Fruit fly (Drosophila melanogaster) whole organism, embryonic: ENCODE data around the gene Atx-1.

Experiments
- Adf1 ChIP-seq: fragments of 200-800 bp; sonication (Bioruptor generic); IDR thresholded peaks from 2 replicates; pipeline ENCODE4 v1.3.6; 2022; ENCODE audit warnings: missing biosample characterization, missing genetic modification characterization
- BEAF-32 ChIP-seq: fragments of 200-800 bp; sonication (Bioruptor generic); optimal IDR thresholded peaks from 3 replicates; lab custom pipeline; 2017; ENCODE audit warnings: missing biosample characterization, missing genetic modification characterization, mild to moderate bottlenecking, moderate library complexity, missing genetic modification reagents
- Blimp-1 ChIP-seq: fragments of 200-800 bp; sonication (Bioruptor generic); optimal IDR thresholded peaks from 3 replicates; lab custom pipeline; 2018; ENCODE audit warnings: missing biosample characterization, missing genetic modification characterization, mild to moderate bottlenecking, moderate library complexity, missing genetic modification reagents
- CG10431 ChIP-seq: fragments of 200-800 bp; sonication (Bioruptor generic); optimal IDR thresholded peaks from 3 replicates; lab custom pipeline; 2018; ENCODE audit warnings: missing biosample characterization, mild to moderate bottlenecking, missing genetic modification characterization
- CG10462 ChIP-seq: fragments of 200-800 bp; sonication (Bioruptor generic); optimal IDR thresholded peaks from 2 replicates; lab custom pipeline; 2016; ENCODE audit warnings: missing biosample characterization, missing genetic modification characterization
- CG12391 ChIP-seq: fragments of 200-800 bp; sonication (Bioruptor generic); optimal IDR thresholded peaks from 3 replicates; lab custom pipeline; 2018; ENCODE audit warnings: missing biosample characterization, mild to moderate bottlenecking, missing genetic modification characterization, moderate library complexity
- CG12769 ChIP-seq: fragments of 200-800 bp; sonication (Bioruptor generic); optimal IDR thresholded peaks from 2 replicates; lab custom pipeline; 2019; ENCODE audit warnings: missing biosample characterization, mild to moderate bottlenecking, missing genetic modification characterization, moderate library complexity
- CG13287 ChIP-seq: fragments of 200-800 bp; sonication (Bioruptor generic); IDR thresholded peaks from 2 replicates; pipeline ENCODE4 v1.3.6; 2022; ENCODE audit warnings: missing biosample characterization, missing genetic modification characterization; ENCODE audit not compliant: partially characterized antibody
- CG13624 ChIP-seq: fragments of 200-800 bp; sonication (Bioruptor generic); optimal IDR thresholded peaks from 2 replicates; lab custom pipeline; 2016; ENCODE audit warnings: missing biosample characterization, missing genetic modification characterization
- CG15011 ChIP-seq: fragments of 200-800 bp; sonication (Bioruptor generic); optimal IDR thresholded peaks from 3 replicates; lab custom pipeline; 2018; ENCODE audit warnings: missing biosample characterization, mild to moderate bottlenecking, missing genetic modification characterization
- CG15479 ChIP-seq: fragments of 200-800 bp; sonication (Bioruptor generic); optimal IDR thresholded peaks from 3 replicates; lab custom pipeline; 2019; ENCODE audit warnings: missing biosample characterization, mild to moderate bottlenecking, missing genetic modification characterization, moderate library complexity
- CG17912 ChIP-seq: fragments of 200-800 bp; sonication (Bioruptor generic); optimal IDR thresholded peaks from 2 replicates; lab custom pipeline; 2018; ENCODE audit warnings: missing biosample characterization, mild to moderate bottlenecking, missing genetic modification characterization
- CG18262 ChIP-seq: fragments of 200-800 bp; optimal IDR thresholded peaks from 3 replicates; lab custom pipeline; 2019; ENCODE audit warnings: missing biosample characterization, mild to moderate bottlenecking, missing genetic modification characterization, moderate library complexity
- CG3726 ChIP-seq: fragments of 200-800 bp; sonication (Bioruptor generic); IDR thresholded peaks from 3 replicates; pipeline ENCODE4, ENCODE4 v1.3.6; 2022; ENCODE audit warnings: missing biosample characterization, missing genetic modification characterization
- CG6175 ChIP-seq: fragments of 200-800 bp; sonication (Bioruptor generic); IDR thresholded peaks from 3 replicates; pipeline ENCODE4 v1.3.6; 2022; ENCODE audit warnings: missing biosample characterization, missing genetic modification characterization
- CG6854 ChIP-seq: fragments of 200-800 bp; sonication (Bioruptor generic); optimal IDR thresholded peaks from 3 replicates; lab custom pipeline; 2017; ENCODE audit warnings: missing biosample characterization, mild to moderate bottlenecking, missing genetic modification characterization
- CG7786 ChIP-seq: fragments of 200-800 bp; sonication (Bioruptor generic); optimal IDR thresholded peaks from 2 replicates; lab custom pipeline; 2016; ENCODE audit warnings: missing biosample characterization, missing genetic modification characterization
- CG9609 ChIP-seq: fragments of 200-800 bp; sonication (Bioruptor generic); optimal IDR thresholded peaks from 3 replicates; lab custom pipeline; 2016; ENCODE audit warnings: missing biosample characterization, missing genetic modification characterization
- CG9817 ChIP-seq: fragments of 200-800 bp; sonication (Bioruptor generic); optimal IDR thresholded peaks from 2 replicates; lab custom pipeline; 2018; ENCODE audit warnings: missing biosample characterization, mild to moderate bottlenecking, missing genetic modification characterization, moderate library complexity
- CTCF ChIP-seq: fragments of 200-800 bp; sonication (Bioruptor generic); optimal IDR thresholded peaks from 2 replicates; lab custom pipeline; 2017; ENCODE audit warnings: missing biosample characterization, mild to moderate bottlenecking, missing genetic modification characterization, moderate library complexity
- Dfd ChIP-seq, 2 experiments: fragments of >200 bp; optimal IDR thresholded peaks; 2 replicates each; lab custom pipeline; 2017; ENCODE audit warnings: missing biosample characterization in 2 of 2, missing genetic modification characterization in 2 of 2
- Doc3 ChIP-seq: fragments of 200-800 bp; sonication (Bioruptor generic); IDR thresholded peaks from 3 replicates; pipeline ENCODE4 v1.3.6; 2022; ENCODE audit warnings: missing biosample characterization, missing genetic modification characterization; ENCODE audit not compliant: partially characterized antibody
- E2f1 ChIP-seq: fragments of 200-800 bp; sonication (Bioruptor generic); IDR thresholded peaks from 2 replicates; pipeline ENCODE4 v1.3.6; 2022; ENCODE audit warnings: missing biosample characterization, missing genetic modification characterization
- Fer1 ChIP-seq: fragments of 200-800 bp; sonication (Bioruptor generic); optimal IDR thresholded peaks from 2 replicates; lab custom pipeline; 2017; ENCODE audit warnings: missing biosample characterization, mild to moderate bottlenecking, missing genetic modification characterization
- HLH4C ChIP-seq: fragments of 200-800 bp; sonication (Bioruptor generic); IDR thresholded peaks from 3 replicates; pipeline ENCODE4 v1.3.6; 2022; ENCODE audit warnings: missing biosample characterization, missing genetic modification characterization; ENCODE audit not compliant: partially characterized antibody
- Mes4 ChIP-seq: fragments of 200-800 bp; sonication (Bioruptor generic); optimal IDR thresholded peaks from 2 replicates; lab custom pipeline; 2016; ENCODE audit warnings: missing biosample characterization, missing genetic modification characterization
- Optix ChIP-seq: fragments of 200-800 bp; sonication (Bioruptor generic); IDR thresholded peaks from 3 replicates; pipeline ENCODE4 v1.3.6; 2022; ENCODE audit warnings: missing biosample characterization, missing genetic modification characterization
- Sry-β ChIP-seq: fragments of 200-800 bp; sonication (Bioruptor generic); optimal IDR thresholded peaks from 2 replicates; lab custom pipeline; 2018; ENCODE audit warnings: missing biosample characterization, mild to moderate bottlenecking, missing genetic modification characterization, moderate library complexity
- ap ChIP-seq: fragments of 200-800 bp; sonication (Bioruptor generic); IDR thresholded peaks from 2 replicates; pipeline ENCODE4 v1.3.6; 2022; ENCODE audit warnings: missing biosample characterization, missing genetic modification characterization
- bbx ChIP-seq: fragments of 200-800 bp; sonication (Bioruptor generic); IDR thresholded peaks from 2 replicates; pipeline ENCODE4 v1.3.6; 2022; ENCODE audit warnings: missing biosample characterization, missing genetic modification characterization; ENCODE audit not compliant: partially characterized antibody
- bsh ChIP-seq, 2 experiments: fragments of 200-800 bp; sonication (Bioruptor generic); optimal IDR thresholded peaks; 2 replicates each; lab custom pipeline; 2017 to 2018; ENCODE audit warnings: mild to moderate bottlenecking in 2 of 2, missing biosample characterization in 2 of 2, missing genetic modification characterization in 2 of 2, moderate library complexity in 1 of 2
- cad ChIP-seq: fragments of >200 bp; optimal IDR thresholded peaks from 2 replicates; lab custom pipeline; 2017; ENCODE audit warnings: missing biosample characterization, missing genetic modification characterization
- cato ChIP-seq: fragments of 200-800 bp; sonication (Bioruptor generic); optimal IDR thresholded peaks from 2 replicates; lab custom pipeline; 2016; ENCODE audit warnings: missing biosample characterization, missing genetic modification characterization, borderline replicate concordance
- dan ChIP-seq: fragments of 200-800 bp; sonication (Bioruptor generic); IDR thresholded peaks from 2 replicates; pipeline ENCODE4 v1.3.6; 2022; ENCODE audit warnings: missing biosample characterization, missing genetic modification characterization
- dmrt11E ChIP-seq: fragments of 200-800 bp; sonication (Bioruptor generic); optimal IDR thresholded peaks from 3 replicates; lab custom pipeline; 2018; ENCODE audit warnings: missing biosample characterization, mild to moderate bottlenecking, missing genetic modification characterization, moderate library complexity
- fru ChIP-seq: fragments of >200 bp; optimal IDR thresholded peaks from 2 replicates; lab custom pipeline; 2017
- ftz-f1 ChIP-seq: fragments of 200-800 bp; sonication (Bioruptor generic); optimal IDR thresholded peaks from 2 replicates; lab custom pipeline; 2016; ENCODE audit warnings: missing biosample characterization, missing genetic modification characterization
- gce ChIP-seq: fragments of 200-800 bp; sonication (Bioruptor generic); IDR thresholded peaks from 3 replicates; pipeline ENCODE4 v1.3.6; 2022; ENCODE audit warnings: missing biosample characterization, missing genetic modification characterization
- grau ChIP-seq: fragments of 200-800 bp; optimal IDR thresholded peaks from 3 replicates; lab custom pipeline; 2019; ENCODE audit warnings: missing biosample characterization, mild to moderate bottlenecking, missing genetic modification characterization, moderate library complexity
- gsb ChIP-seq: fragments of 200-800 bp; sonication (Bioruptor generic); IDR thresholded peaks from 2 replicates; pipeline ENCODE4 v1.3.6; 2022; ENCODE audit warnings: missing biosample characterization, missing genetic modification characterization
- jigr1 ChIP-seq: fragments of 200-800 bp; sonication (Bioruptor generic); IDR thresholded peaks from 3 replicates; pipeline ENCODE4 v1.3.6; 2022; ENCODE audit warnings: missing biosample characterization, missing genetic modification characterization
- knrl ChIP-seq: fragments of 200-800 bp; sonication (Bioruptor generic); IDR thresholded peaks from 3 replicates; pipeline ENCODE4 v1.3.6; 2022; ENCODE audit warnings: missing biosample characterization, missing genetic modification characterization; ENCODE audit not compliant: partially characterized antibody
- lola ChIP-seq, 3 experiments: fragments of >200 bp in 2 of 3; fragments of 200-800 bp in 1 of 3; sonication (Bioruptor generic) in 1 of 3; optimal IDR thresholded peaks; 2 replicates each; lab custom pipeline; 2017 to 2019; ENCODE audit warnings: missing biosample characterization in 3 of 3, missing genetic modification characterization in 3 of 3, mild to moderate bottlenecking in 1 of 3, moderate library complexity in 1 of 3
- mirr ChIP-seq: fragments of 200-800 bp; sonication (Bioruptor generic); optimal IDR thresholded peaks from 3 replicates; lab custom pipeline; 2018; ENCODE audit warnings: missing biosample characterization, mild to moderate bottlenecking, missing genetic modification characterization
- onecut ChIP-seq: fragments of 200-800 bp; sonication (Bioruptor generic); IDR thresholded peaks from 2 replicates; pipeline ENCODE4 v1.3.6; 2022; ENCODE audit warnings: missing biosample characterization, missing genetic modification characterization
- p53 ChIP-seq: fragments of 200-800 bp; sonication (Bioruptor generic); optimal IDR thresholded peaks from 2 replicates; lab custom pipeline; 2016; ENCODE audit warnings: missing biosample characterization, missing genetic modification characterization
- row ChIP-seq: fragments of 200-800 bp; sonication (Bioruptor generic); IDR thresholded peaks from 3 replicates; pipeline ENCODE4 v1.3.6; 2022; ENCODE audit warnings: missing biosample characterization, missing genetic modification characterization
- scrt ChIP-seq: fragments of 200-800 bp; sonication (Bioruptor generic); optimal IDR thresholded peaks from 2 replicates; lab custom pipeline; 2018; ENCODE audit warnings: missing biosample characterization, mild to moderate bottlenecking, missing genetic modification characterization, moderate library complexity
- slou ChIP-seq: fragments of 200-800 bp; sonication (Bioruptor generic); optimal IDR thresholded peaks from 3 replicates; lab custom pipeline; 2016; ENCODE audit warnings: missing biosample characterization, missing genetic modification characterization
- sob ChIP-seq: fragments of 200-800 bp; sonication (Bioruptor generic); IDR thresholded peaks from 2 replicates; pipeline ENCODE4 v1.3.6; 2022; ENCODE audit warnings: missing biosample characterization, missing genetic modification characterization
- stc ChIP-seq: fragments of 200-800 bp; sonication (Bioruptor generic); IDR thresholded peaks from 2 replicates; pipeline ENCODE4 v1.3.6; 2022; ENCODE audit warnings: missing biosample characterization, missing genetic modification characterization
- ttk ChIP-seq: fragments of 200-800 bp; sonication (Bioruptor generic); IDR thresholded peaks from 2 replicates; pipeline ENCODE4 v2.1.2; 2022; ENCODE audit warnings: missing biosample characterization, missing genetic modification characterization
- yki ChIP-seq: fragments of >200 bp; optimal IDR thresholded peaks from 3 replicates; lab custom pipeline; 2018

Atx-1 gene

DNA sequence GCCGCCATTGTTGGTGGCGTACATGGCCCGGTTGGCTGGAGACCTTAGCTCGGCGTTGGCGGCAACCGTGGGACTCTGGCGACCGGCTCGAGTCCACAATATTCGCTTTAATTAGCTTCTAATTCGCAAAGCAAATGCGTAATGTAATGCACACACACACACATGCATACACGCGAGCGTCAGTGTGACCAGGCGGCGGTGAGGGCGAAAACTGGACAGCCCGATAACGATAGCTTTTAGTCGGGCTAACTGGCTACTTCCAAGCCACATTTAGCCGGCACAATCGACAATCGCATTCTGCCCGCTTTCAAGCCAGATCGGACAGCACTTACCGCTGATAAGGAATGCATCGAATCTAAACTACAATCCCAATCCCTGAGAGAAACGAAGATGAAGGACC lies 2.3 kb upstream of the Atx-1 start, which contains the start of the genes Nf-YC and xit (continued):
- no peak for TF ChIP-seq p53 (GFP tag; lab: Kevin White, UChicago)
- no peak for TF ChIP-seq ttk (GFP tag; lab: Robert Waterston, UW)
- no peak for TF ChIP-seq ap (GFP tag; lab: Robert Waterston, UW)
- no peak for TF ChIP-seq CG10431 (GFP tag; lab: Kevin White, UChicago)
- no peak for TF ChIP-seq CG18262 (tag; lab: Kevin White, UChicago)
- no peak for TF ChIP-seq CG10462 (GFP tag; lab: Kevin White, UChicago)
- TF ChIP-seq Blimp-1 (GFP tag; lab: Kevin White, UChicago), result no peak
- no peak for TF ChIP-seq CG9609
- no peak for TF ChIP-seq Optix (GFP tag; lab: Robert Waterston, UW)
- no peak for TF ChIP-seq slou (GFP tag; lab: Kevin White, UChicago)
- TF ChIP-seq CG6854 (GFP tag; lab: Kevin White, UChicago), result no peak
- no peak for TF ChIP-seq Mes4 (GFP tag; lab: Kevin White, UChicago)
- TF ChIP-seq CG17912 (GFP tag; lab: Kevin White, UChicago), result no peak
- TF ChIP-seq bbx (GFP tag; lab: Robert Waterston, UW), result peak; percentile 63
- TF ChIP-seq dan, result no peak
- no peak for TF ChIP-seq CG12769 (tag; lab: Kevin White, UChicago)
- no peak for TF ChIP-seq CG15011 (GFP tag; lab: Kevin White, UChicago)
- no peak for TF ChIP-seq stc (GFP tag; lab: Robert Waterston, UW)
- no peak for TF ChIP-seq gsb
- no peak for TF ChIP-seq Dfd (GFP tag; optimal IDR thresholded peaks at IDR 0.05; lab: Kevin White, UChicago)
- TF ChIP-seq dmrt11E (tag; lab: Kevin White, UChicago), result no peak
- TF ChIP-seq Fer1 (GFP tag; lab: Kevin White, UChicago), result no peak
- no peak for TF ChIP-seq cad (GFP tag; lab: Kevin White, UChicago)
- TF ChIP-seq HLH4C, result peak; percentile 67
- no peak for TF ChIP-seq gce (GFP tag; lab: Robert Waterston, UW)
- TF ChIP-seq CG3726 (GFP tag; lab: Robert Waterston, UW), result no peak
- TF ChIP-seq ftz-f1 (GFP tag; lab: Kevin White, UChicago), result no peak
- TF ChIP-seq sob (GFP tag; lab: Robert Waterston, UW), result 0 out of 2 replicates have a peak, but pooled peaks have one; percentile 23
- no peak for TF ChIP-seq mirr (GFP tag; lab: Kevin White, UChicago)
- peak; percentile 62 for TF ChIP-seq knrl
- no peak for TF ChIP-seq lola (GFP tag; optimal IDR thresholded peaks at IDR 0.05; lab: Kevin White, UChicago)
- peak; percentile 35; the same call in 1 of the 3 replicates for TF ChIP-seq Doc3 (GFP tag; lab: Robert Waterston, UW)
- no peak for TF ChIP-seq CG6175 (GFP tag; lab: Robert Waterston, UW)
- peak; percentile 18; the same call in 1 of the 2 replicates for TF ChIP-seq Adf1 (GFP tag; lab: Robert Waterston, UW)
- TF ChIP-seq scrt, result no peak
- no peak for TF ChIP-seq jigr1 (GFP tag; lab: Robert Waterston, UW)
- no peak for TF ChIP-seq fru (lab: Kevin White, UChicago)
- no peak for TF ChIP-seq CG7786
- no peak for TF ChIP-seq cato (GFP tag; lab: Kevin White, UChicago)
- TF ChIP-seq yki, result no peak
- TF ChIP-seq CG15479, result peak; percentile 27
- TF ChIP-seq CG13287 (GFP tag; lab: Robert Waterston, UW), result peak; percentile 74
- TF ChIP-seq row (GFP tag; lab: Robert Waterston, UW), result peak; percentile 73
- no peak for TF ChIP-seq CG12391 (tag; lab: Kevin White, UChicago)
- no peak for TF ChIP-seq grau (tag; lab: Kevin White, UChicago)
- no peak for TF ChIP-seq CG9817 (tag; lab: Kevin White, UChicago)
- TF ChIP-seq onecut, result no peak
- TF ChIP-seq bsh (GFP tag; optimal IDR thresholded peaks at IDR 0.05; lab: Kevin White, UChicago), result no peak
- peak; percentile 70 for TF ChIP-seq BEAF-32 (GFP tag; lab: Kevin White, UChicago)
- peak; percentile 96 for TF ChIP-seq Sry-β (GFP tag; lab: Kevin White, UChicago)
- TF ChIP-seq E2f1 (GFP tag; lab: Robert Waterston, UW), result no peak
- TF ChIP-seq CG13624 (GFP tag; lab: Kevin White, UChicago), result peak; percentile 39
- TF ChIP-seq CTCF (GFP tag; lab: Kevin White, UChicago), result no peak
